Worm (Caenorhabditis elegans) whole organism, midembryonic: Measurements from ENCODE around the gene coa-3.
A peak's percentile ranks its signal among the peaks of the same experiment; 100 is the strongest.

Experiments used
- T22C8.4 ChIP-seq: fragments of 200-800 bp; sonication (Bioruptor generic); IDR thresholded peaks from 2 replicates; pipeline ENCODE4 v1.3.6; 2022; ENCODE audit warnings: missing genetic modification characterization, missing compliant biosample characterization
- cog-1 ChIP-seq: sonication (generic microtip); optimal IDR thresholded peaks from 2 replicates; lab custom pipeline; 2016; ENCODE audit warnings: missing genetic modification characterization, missing compliant biosample characterization
- flt-1 ChIP-seq: fragments of 200-800 bp; sonication (Bioruptor generic); IDR thresholded peaks from 2 replicates; pipeline ENCODE4 v1.3.6; 2022; ENCODE audit warnings: missing genetic modification characterization, missing compliant biosample characterization
- klf-2 ChIP-seq: fragments of 200-800 bp; sonication (Bioruptor generic); conservative IDR thresholded peaks from 2 replicates; pipeline ENCODE4 v1.3.6; 2022; ENCODE audit warnings: missing genetic modification reagents, missing genetic modification characterization, missing compliant biosample characterization
- med-1 ChIP-seq: sonication (generic microtip); optimal IDR thresholded peaks from 2 replicates; lab custom pipeline; 2017; ENCODE audit warnings: missing genetic modification characterization, mild to moderate bottlenecking, missing compliant biosample characterization, antibody characterized with exemption, missing genetic modification reagents; ENCODE audit not compliant: insufficient read depth
- ref-1 ChIP-seq: fragments of 200-800 bp; sonication (Bioruptor generic); conservative IDR thresholded peaks from 2 replicates; pipeline ENCODE4 v1.3.6; 2022; ENCODE audit warnings: missing genetic modification reagents, missing genetic modification characterization, missing compliant biosample characterization
- tab-1 ChIP-seq: fragments of 200-800 bp; sonication (Bioruptor generic); IDR thresholded peaks from 2 replicates; pipeline ENCODE4 v1.3.6; 2022; ENCODE audit warnings: missing genetic modification characterization, missing compliant biosample characterization
- ztf-23 ChIP-seq: fragments of 200-800 bp; sonication (Bioruptor generic); IDR thresholded peaks from 2 replicates; pipeline ENCODE4 v1.3.6; 2022; ENCODE audit warnings: missing genetic modification reagents, missing genetic modification characterization, missing compliant biosample characterization
- ztf-29 ChIP-seq: fragments of 200-800 bp; sonication (Bioruptor generic); IDR thresholded peaks from 2 replicates; pipeline ENCODE4 v1.3.6; 2022; ENCODE audit warnings: missing genetic modification reagents, missing genetic modification characterization, missing compliant biosample characterization

Gene coa-3

DNA sequence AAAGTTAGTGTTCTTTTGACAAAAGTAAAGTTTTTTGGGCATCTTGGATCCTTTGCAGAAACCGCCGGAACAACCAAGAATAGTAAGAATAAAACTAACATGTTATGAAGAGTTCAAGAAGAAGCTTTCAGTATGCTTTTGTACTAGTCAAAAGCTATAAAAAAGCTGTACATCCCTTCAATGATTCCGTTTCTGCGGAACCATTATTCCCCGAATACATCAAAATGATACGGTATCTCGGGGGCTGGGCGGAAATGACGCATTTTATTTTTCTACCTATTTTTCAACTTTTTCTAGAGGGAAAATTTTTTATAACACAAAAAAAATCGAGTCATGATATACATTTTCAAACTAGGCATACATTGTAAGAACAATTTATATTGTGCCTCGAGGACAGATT is 17.3 kb upstream of the coa-3 start, which contains the start of gene clec-138:
Gene clec-138, minus strand, starts transcription at position 101 of the 400 bp plus-strand sequence.
- TF ChIP-seq T22C8.4 (GFP tag; lab: Robert Waterston, UW) (no peak), med-1 (GFP tag; lab: Kevin White, UChicago) (no peak), flt-1 (GFP tag; lab: Robert Waterston, UW) (no peak), ztf-23 (GFP tag; lab: Robert Waterston, UW) (no peak), klf-2 (GFP tag; lab: Robert Waterston, UW) (no peak), tab-1 (GFP tag; lab: Robert Waterston, UW) (no peak), ztf-29 (no peak), cog-1 (tag; lab: Kevin White, UChicago) (no peak), ref-1 (GFP tag; lab: Robert Waterston, UW) (no peak)

DNA sequence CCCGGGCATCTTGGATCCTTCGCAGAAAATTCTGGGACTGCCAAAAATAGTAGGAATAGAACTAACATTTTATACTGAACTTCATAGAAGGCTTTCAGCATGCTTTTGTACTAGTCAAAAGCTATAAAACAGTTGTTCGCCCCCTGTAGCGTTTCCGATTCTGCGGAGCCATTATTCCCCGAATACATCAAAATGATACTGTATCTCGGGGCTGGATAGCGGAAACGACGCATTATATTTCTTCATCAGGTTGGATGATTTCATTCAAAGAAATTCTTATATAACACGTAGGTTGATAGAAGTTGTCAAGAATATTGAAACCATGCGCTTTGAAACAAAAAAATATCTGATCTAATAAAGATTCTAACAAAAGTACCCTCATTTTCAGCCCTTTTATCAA is 15.6 kb upstream of the coa-3 start, which contains the start of gene clec-137:
Gene clec-137, minus strand, starts transcription at position 101 of the 400 bp plus-strand sequence.
- TF ChIP-seq T22C8.4 (GFP tag; lab: Robert Waterston, UW) = no peak
- no peak for TF ChIP-seq flt-1 (GFP tag; lab: Robert Waterston, UW)
- TF ChIP-seq med-1 (GFP tag; lab: Kevin White, UChicago) = no peak
- TF ChIP-seq ref-1 (GFP tag; lab: Robert Waterston, UW) = no peak

DNA sequence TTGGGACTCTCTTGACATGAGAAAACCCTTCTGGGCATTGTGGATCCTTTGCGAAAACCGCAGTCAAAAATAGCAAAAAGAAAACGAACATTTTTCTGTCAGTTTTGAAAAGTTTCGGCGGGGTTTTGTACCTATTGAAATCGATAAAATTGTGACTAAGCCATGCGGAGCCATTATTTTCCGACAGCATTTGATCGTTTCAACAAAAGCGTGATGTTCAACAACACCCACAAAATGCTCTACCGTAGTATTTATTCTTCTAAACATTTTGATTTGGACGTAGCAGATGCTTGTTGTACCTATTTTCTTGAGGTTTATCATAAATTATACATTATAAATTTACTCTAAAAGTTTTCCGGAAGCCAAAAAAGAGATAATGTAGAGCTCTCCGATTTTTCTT is 14.0 kb upstream of the coa-3 start, which contains the start of gene clec-136:
Gene clec-136, minus strand, starts transcription at position 101 of the 400 bp plus-strand sequence.
- no peak for TF ChIP-seq med-1 (GFP tag; lab: Kevin White, UChicago)
- no peak for TF ChIP-seq T22C8.4 (GFP tag; lab: Robert Waterston, UW)
- no peak for TF ChIP-seq ztf-23 (GFP tag; lab: Robert Waterston, UW)
- no peak for TF ChIP-seq tab-1 (GFP tag; lab: Robert Waterston, UW)
- TF ChIP-seq klf-2 (GFP tag; lab: Robert Waterston, UW) = no peak
- TF ChIP-seq ztf-29 = no peak
- no peak for TF ChIP-seq ref-1 (GFP tag; lab: Robert Waterston, UW)
- TF ChIP-seq flt-1 (GFP tag; lab: Robert Waterston, UW) = no peak
- TF ChIP-seq cog-1 (tag; lab: Kevin White, UChicago) = no peak

DNA sequence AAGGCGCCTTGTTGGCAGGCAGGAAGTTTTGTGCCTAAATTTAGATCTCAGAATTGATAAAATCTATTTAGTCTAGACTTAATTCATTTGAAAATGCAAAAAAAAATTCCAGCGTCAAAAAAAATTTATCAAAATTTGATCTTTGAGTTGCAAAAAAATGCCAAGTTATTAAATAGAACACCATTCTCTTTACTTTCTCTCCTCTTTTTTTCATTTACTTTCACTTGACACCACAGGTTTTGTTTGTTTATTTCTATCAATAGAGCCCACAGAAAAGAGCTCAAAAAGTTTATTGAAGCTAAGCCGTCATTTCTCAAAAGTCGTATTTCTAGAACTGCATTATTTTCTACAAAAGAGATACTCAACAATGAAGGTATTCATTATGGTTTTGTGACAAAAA is 10.3 kb upstream of the coa-3 start, which contains the start of gene pqn-35:
Gene pqn-35, plus strand, starts transcription at position 301 of the 400 bp plus-strand sequence.
- TF ChIP-seq cog-1 (tag; lab: Kevin White, UChicago) = no peak
- TF ChIP-seq T22C8.4 (GFP tag; lab: Robert Waterston, UW) = no peak

DNA sequence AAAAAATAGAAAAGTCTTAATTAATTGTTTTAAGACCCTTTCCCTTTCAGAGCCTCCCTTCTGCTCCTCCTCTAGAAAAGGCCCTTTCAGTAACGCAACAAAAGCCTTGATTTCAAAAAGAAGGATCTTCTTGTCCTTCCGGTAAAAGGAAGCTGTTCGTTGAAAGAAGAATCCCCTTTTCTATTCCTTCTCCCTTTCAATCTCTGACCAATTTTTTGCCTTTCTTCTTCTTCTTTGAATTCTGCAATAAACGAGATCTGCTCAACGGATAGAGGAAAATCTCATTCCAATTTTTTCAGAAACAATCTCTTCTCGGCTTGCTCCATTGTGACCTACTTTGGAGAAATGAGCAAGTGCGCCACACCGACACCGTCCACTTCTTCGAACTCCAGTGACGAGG is 5.6 kb upstream of the coa-3 start, which contains the start of gene F35D11.3:
Gene F35D11.3, plus strand, starts transcription at position 300 of the 400 bp plus-strand sequence.
- no peak for TF ChIP-seq flt-1 (GFP tag; lab: Robert Waterston, UW)
- no peak for TF ChIP-seq klf-2 (GFP tag; lab: Robert Waterston, UW)
- no peak for TF ChIP-seq ref-1 (GFP tag; lab: Robert Waterston, UW)
- no peak for TF ChIP-seq tab-1 (GFP tag; lab: Robert Waterston, UW)
- TF ChIP-seq ztf-29 = no peak
- TF ChIP-seq cog-1 (tag; lab: Kevin White, UChicago) = no peak
- no peak for TF ChIP-seq med-1 (GFP tag; lab: Kevin White, UChicago)
- no peak for TF ChIP-seq ztf-23 (GFP tag; lab: Robert Waterston, UW)
- no peak for TF ChIP-seq T22C8.4 (GFP tag; lab: Robert Waterston, UW)

DNA sequence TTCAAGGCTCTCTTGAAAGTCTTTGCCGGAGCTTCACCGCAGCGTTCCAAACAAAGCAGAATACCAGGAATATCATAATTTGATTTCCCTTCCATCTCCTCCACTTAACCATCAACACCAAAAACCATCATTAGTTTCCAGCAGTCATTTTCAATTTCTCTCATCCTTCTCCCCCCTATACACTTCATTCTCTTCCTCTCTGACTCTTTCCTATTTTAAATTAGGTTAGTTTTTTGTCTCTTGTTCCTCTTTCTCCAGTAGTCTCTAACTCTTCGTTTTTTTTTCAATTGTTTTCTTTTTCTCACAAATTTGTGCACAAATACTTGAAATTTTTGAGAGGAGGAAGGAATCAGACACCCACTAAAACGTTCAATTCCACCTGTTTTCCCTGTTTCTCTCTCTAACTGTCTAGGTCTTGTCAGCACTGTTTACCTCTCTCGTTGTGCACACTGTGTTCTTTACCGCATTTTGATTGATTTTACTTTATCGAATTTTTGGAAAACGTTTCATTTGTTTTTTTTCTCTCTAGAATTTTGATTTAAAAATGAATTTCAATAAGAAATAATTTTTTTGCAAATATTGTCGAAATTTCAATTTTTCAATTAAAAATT is 4.4 kb upstream of the coa-3 start:
- no peak for TF ChIP-seq T22C8.4 (GFP tag; lab: Robert Waterston, UW)
- no peak for TF ChIP-seq med-1 (GFP tag; lab: Kevin White, UChicago)
- no peak for TF ChIP-seq cog-1 (tag; lab: Kevin White, UChicago)
- TF ChIP-seq klf-2 (GFP tag; lab: Robert Waterston, UW) = no peak
- no peak for TF ChIP-seq ztf-23 (GFP tag; lab: Robert Waterston, UW)
- no peak for TF ChIP-seq flt-1 (GFP tag; lab: Robert Waterston, UW)
- no peak for TF ChIP-seq ref-1 (GFP tag; lab: Robert Waterston, UW)

DNA sequence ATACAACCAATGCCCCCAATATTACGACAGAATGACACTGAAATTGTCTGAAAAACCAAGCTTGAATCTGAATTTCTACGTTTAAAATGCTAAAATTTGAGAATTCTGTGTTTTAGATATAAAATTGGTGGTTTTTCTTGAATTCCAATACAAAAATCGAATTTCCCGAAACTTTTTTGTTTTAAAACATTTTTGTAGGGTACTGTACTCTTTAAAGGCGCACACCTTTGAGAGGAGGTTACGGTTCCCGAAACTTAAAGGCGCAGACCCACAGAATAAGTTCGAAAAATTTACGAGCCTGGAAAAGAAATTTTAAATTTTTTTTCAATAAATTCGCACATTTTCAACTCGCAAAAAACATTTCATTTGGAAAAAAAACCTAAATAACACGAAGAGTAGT is 2.2 kb upstream of the coa-3 start:
- TF ChIP-seq flt-1 (GFP tag; lab: Robert Waterston, UW) = no peak
- TF ChIP-seq klf-2 (GFP tag; lab: Robert Waterston, UW) = no peak
- no peak for TF ChIP-seq ztf-23 (GFP tag; lab: Robert Waterston, UW)
- TF ChIP-seq cog-1 (tag; lab: Kevin White, UChicago) = no peak
- TF ChIP-seq med-1 (GFP tag; lab: Kevin White, UChicago) = no peak
- no peak for TF ChIP-seq ref-1 (GFP tag; lab: Robert Waterston, UW)
- TF ChIP-seq ztf-29 = no peak
- no peak for TF ChIP-seq tab-1 (GFP tag; lab: Robert Waterston, UW)
- TF ChIP-seq T22C8.4 (GFP tag; lab: Robert Waterston, UW) = no peak

DNA sequence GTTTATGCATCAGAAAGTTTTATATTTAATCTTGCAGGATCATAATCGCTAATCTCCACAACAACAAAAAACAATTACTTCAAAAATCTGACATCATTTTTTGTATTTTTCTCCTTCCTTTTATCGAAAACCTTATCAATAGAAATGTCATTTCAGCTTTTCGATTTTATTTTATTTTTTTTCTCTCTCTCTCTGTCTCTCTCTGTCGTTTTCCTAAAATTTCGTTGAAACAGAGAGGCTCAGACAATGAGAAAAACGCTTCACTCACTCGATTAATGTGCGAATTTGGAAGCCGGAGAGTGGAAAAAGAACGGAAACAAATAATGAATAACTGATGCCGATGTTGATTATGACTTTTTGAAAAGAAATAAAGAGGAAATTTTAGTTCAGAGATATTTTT is 1.7 kb upstream of the coa-3 start:
- no peak for TF ChIP-seq ref-1 (GFP tag; lab: Robert Waterston, UW)
- no peak for TF ChIP-seq ztf-29
- TF ChIP-seq med-1 (GFP tag; lab: Kevin White, UChicago) = no peak
- no peak for TF ChIP-seq klf-2 (GFP tag; lab: Robert Waterston, UW)
- no peak for TF ChIP-seq tab-1 (GFP tag; lab: Robert Waterston, UW)
- no peak for TF ChIP-seq flt-1 (GFP tag; lab: Robert Waterston, UW)
- TF ChIP-seq T22C8.4 (GFP tag; lab: Robert Waterston, UW) = no peak
- no peak for TF ChIP-seq ztf-23 (GFP tag; lab: Robert Waterston, UW)
- TF ChIP-seq cog-1 (tag; lab: Kevin White, UChicago) = no peak

DNA sequence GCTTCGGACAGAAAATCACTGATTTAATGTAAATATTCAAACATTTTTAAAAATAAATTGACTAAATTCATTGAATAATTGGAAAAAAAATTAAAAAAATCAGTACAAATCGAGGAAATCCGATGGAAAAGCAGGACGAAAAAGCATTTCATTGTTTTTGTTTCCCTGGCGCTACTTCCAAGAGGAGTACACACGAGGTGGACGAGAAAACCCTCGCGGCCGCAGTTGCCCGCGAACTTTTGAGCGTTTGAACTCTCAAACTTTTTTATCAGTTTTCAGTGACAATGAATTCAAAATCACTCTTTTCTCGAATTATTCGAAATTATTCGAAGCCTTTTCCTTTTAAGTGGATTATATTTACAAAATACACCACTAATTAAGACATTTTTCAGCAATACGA is 602 bp upstream of the coa-3 start, which contains the start of gene F35D11.4:
Gene F35D11.4, plus strand, starts transcription at position 393 of the 400 bp plus-strand sequence.
- peak; percentile 67; the same call in 1 of the 2 replicates for TF ChIP-seq flt-1 (GFP tag; lab: Robert Waterston, UW)
- no peak for TF ChIP-seq ztf-29
